Fruit fly (Drosophila melanogaster) whole organism, embryonic: Measurements from ENCODE around the gene CG31875.

ENCODE experiments used
- Adf1 ChIP-seq: fragments of 200-800 bp; sonication (Bioruptor generic); IDR thresholded peaks from 2 replicates; pipeline ENCODE4 v1.3.6; 2022; ENCODE audit warnings: missing biosample characterization, missing genetic modification characterization
- Aef1 ChIP-seq: fragments of 200-800 bp; sonication (Bioruptor generic); IDR thresholded peaks from 3 replicates; pipeline ENCODE4 v1.3.6; 2022; ENCODE audit warnings: missing biosample characterization, missing genetic modification characterization
- CG10654 ChIP-seq: fragments of 200-800 bp; sonication (Bioruptor generic); optimal IDR thresholded peaks from 2 replicates; lab custom pipeline; 2016; ENCODE audit warnings: missing biosample characterization, missing genetic modification characterization
- CG13287 ChIP-seq: fragments of 200-800 bp; sonication (Bioruptor generic); IDR thresholded peaks from 2 replicates; pipeline ENCODE4 v1.3.6; 2022; ENCODE audit warnings: missing biosample characterization, missing genetic modification characterization; ENCODE audit not compliant: partially characterized antibody
- CG13624 ChIP-seq: fragments of 200-800 bp; sonication (Bioruptor generic); optimal IDR thresholded peaks from 2 replicates; lab custom pipeline; 2016; ENCODE audit warnings: missing biosample characterization, missing genetic modification characterization
- CG14860 ChIP-seq: fragments of 200-800 bp; sonication (Bioruptor generic); IDR thresholded peaks from 3 replicates; pipeline ENCODE4 v1.3.6; 2022; ENCODE audit warnings: missing biosample characterization, missing genetic modification characterization; ENCODE audit not compliant: partially characterized antibody
- CG15601 ChIP-seq: fragments of 200-800 bp; sonication (Bioruptor generic); optimal IDR thresholded peaks from 3 replicates; lab custom pipeline; 2019; ENCODE audit warnings: missing biosample characterization, mild to moderate bottlenecking, missing genetic modification characterization, moderate library complexity
- CG17328 ChIP-seq: fragments of 200-800 bp; sonication (Bioruptor generic); IDR thresholded peaks from 2 replicates; pipeline ENCODE4 v1.3.6; 2022; ENCODE audit warnings: missing biosample characterization, missing genetic modification characterization
- CG17912 ChIP-seq: fragments of 200-800 bp; sonication (Bioruptor generic); optimal IDR thresholded peaks from 2 replicates; lab custom pipeline; 2018; ENCODE audit warnings: missing biosample characterization, mild to moderate bottlenecking, missing genetic modification characterization
- CG18011 ChIP-seq: fragments of 200-800 bp; sonication (Bioruptor generic); optimal IDR thresholded peaks from 2 replicates; lab custom pipeline; 2017; ENCODE audit warnings: missing biosample characterization, missing genetic modification characterization, mild to moderate bottlenecking, moderate library complexity, missing genotype
- CG2678 ChIP-seq: fragments of 200-800 bp; sonication (Bioruptor generic); optimal IDR thresholded peaks from 3 replicates; lab custom pipeline; 2019; ENCODE audit warnings: missing biosample characterization, mild to moderate bottlenecking, missing genetic modification characterization, moderate library complexity
- CG4730 ChIP-seq: fragments of 200-800 bp; sonication (Bioruptor generic); IDR thresholded peaks from 2 replicates; pipeline ENCODE4 v1.3.6; 2022; ENCODE audit warnings: missing biosample characterization, missing genetic modification characterization
- CG7556 ChIP-seq: fragments of 200-800 bp; sonication (Bioruptor generic); optimal IDR thresholded peaks from 2 replicates; lab custom pipeline; 2017; ENCODE audit warnings: missing biosample characterization, mild to moderate bottlenecking, missing genetic modification characterization
- CG7987 ChIP-seq: fragments of 200-800 bp; sonication (Bioruptor generic); optimal IDR thresholded peaks from 2 replicates; lab custom pipeline; 2018; ENCODE audit warnings: missing biosample characterization, mild to moderate bottlenecking, missing genetic modification characterization, moderate library complexity
- CG9876 ChIP-seq: fragments of 200-800 bp; sonication (Bioruptor generic); optimal IDR thresholded peaks from 2 replicates; lab custom pipeline; 2016; ENCODE audit warnings: missing biosample characterization, missing genetic modification characterization
- CoRest ChIP-seq: fragments of 200-800 bp; sonication (Bioruptor generic); optimal IDR thresholded peaks from 3 replicates; lab custom pipeline; 2018; ENCODE audit warnings: missing biosample characterization, mild to moderate bottlenecking, missing genetic modification characterization, moderate library complexity
- CrebB ChIP-seq: fragments of 200-800 bp; sonication (Bioruptor generic); optimal IDR thresholded peaks from 3 replicates; lab custom pipeline; 2018; ENCODE audit warnings: missing biosample characterization, mild to moderate bottlenecking, missing genetic modification characterization
- Dll ChIP-seq: fragments of 200-800 bp; sonication (Bioruptor generic); IDR thresholded peaks from 4 replicates; pipeline ENCODE4 v1.3.6; 2022; ENCODE audit warnings: missing biosample characterization, missing genetic modification characterization; ENCODE audit not compliant: partially characterized antibody
- E2f2 ChIP-seq: fragments of 200-800 bp; sonication (Bioruptor generic); IDR thresholded peaks from 2 replicates; pipeline ENCODE4 v1.3.6; 2022; ENCODE audit warnings: missing biosample characterization, missing genetic modification characterization
- ERR ChIP-seq: fragments of 200-800 bp; sonication (Bioruptor generic); optimal IDR thresholded peaks from 2 replicates; lab custom pipeline; 2016; ENCODE audit warnings: missing biosample characterization, missing genetic modification characterization
- Ets65A ChIP-seq: fragments of 200-800 bp; sonication (Bioruptor generic); peaks from one replicate; lab custom pipeline; 2016; ENCODE audit warnings: missing biosample characterization, missing genetic modification characterization
- Ets97D ChIP-seq: fragments of 200-800 bp; sonication (Bioruptor generic); optimal IDR thresholded peaks from 3 replicates; lab custom pipeline; 2016; ENCODE audit warnings: missing biosample characterization, missing genetic modification characterization
- Gug ChIP-seq: fragments of 200-800 bp; sonication (Bioruptor generic); IDR thresholded peaks from 4 replicates; pipeline ENCODE4 v1.3.6; 2022; ENCODE audit warnings: missing biosample characterization, missing genetic modification characterization
- HmgD ChIP-seq: fragments of 200-800 bp; sonication (Bioruptor generic); optimal IDR thresholded peaks from 3 replicates; lab custom pipeline; 2016; ENCODE audit warnings: missing biosample characterization, missing genetic modification characterization
- Jarid2 ChIP-seq: fragments of 200-800 bp; sonication (Bioruptor generic); optimal IDR thresholded peaks from 3 replicates; lab custom pipeline; 2017; ENCODE audit warnings: mild to moderate bottlenecking, missing biosample characterization, missing genetic modification reagents, missing genetic modification characterization
- Med ChIP-seq: fragments of 200-800 bp; sonication (Bioruptor generic); peaks from one replicate; lab custom pipeline; 2016; ENCODE audit warnings: missing biosample characterization, missing genetic modification characterization, mild to moderate bottlenecking, inconsistent platforms, moderate library complexity
- Oaz ChIP-seq: fragments of 200-800 bp; sonication (Bioruptor generic); IDR thresholded peaks from 2 replicates; pipeline ENCODE4 v1.3.6; 2022; ENCODE audit warnings: missing biosample characterization, missing genetic modification characterization
- Scr ChIP-seq: fragments of 200-800 bp; sonication (Bioruptor generic); IDR thresholded peaks from 2 replicates; pipeline ENCODE4 v1.3.6; 2022; ENCODE audit warnings: missing biosample characterization, missing genetic modification characterization; ENCODE audit not compliant: partially characterized antibody
- bbx ChIP-seq: fragments of 200-800 bp; sonication (Bioruptor generic); IDR thresholded peaks from 2 replicates; pipeline ENCODE4 v1.3.6; 2022; ENCODE audit warnings: missing biosample characterization, missing genetic modification characterization; ENCODE audit not compliant: partially characterized antibody
- bowl ChIP-seq: fragments of 200-800 bp; sonication (Bioruptor generic); IDR thresholded peaks from 2 replicates; pipeline ENCODE4 v1.3.6; 2022; ENCODE audit warnings: missing biosample characterization, missing genetic modification characterization
- ci ChIP-seq: fragments of 200-800 bp; sonication (Bioruptor generic); IDR thresholded peaks from 3 replicates; pipeline ENCODE4 v1.3.6; 2022; ENCODE audit warnings: missing biosample characterization, missing genetic modification characterization
- crol ChIP-seq: fragments of 200-800 bp; sonication (Bioruptor generic); IDR thresholded peaks from 2 replicates; pipeline ENCODE4 v1.3.6; 2022; ENCODE audit warnings: missing biosample characterization, missing genetic modification characterization
- dm ChIP-seq: fragments of 200-800 bp; sonication (Bioruptor generic); optimal IDR thresholded peaks from 3 replicates; lab custom pipeline; 2016; ENCODE audit warnings: missing biosample characterization, missing genetic modification characterization
- esg ChIP-seq: fragments of 200-800 bp; sonication (Bioruptor generic); conservative IDR thresholded peaks from 2 replicates; pipeline ENCODE4 v1.3.6; 2022; ENCODE audit warnings: missing biosample characterization, missing genetic modification characterization
- ftz-f1 ChIP-seq: fragments of 200-800 bp; sonication (Bioruptor generic); optimal IDR thresholded peaks from 2 replicates; lab custom pipeline; 2016; ENCODE audit warnings: missing biosample characterization, missing genetic modification characterization
- gt ChIP-seq: fragments of 200-800 bp; sonication (Bioruptor generic); IDR thresholded peaks from 2 replicates; pipeline ENCODE4 v1.3.6; 2022; ENCODE audit warnings: missing biosample characterization, missing genetic modification characterization
- hbn ChIP-seq: fragments of 200-800 bp; sonication (Bioruptor generic); IDR thresholded peaks from 2 replicates; pipeline ENCODE4 v1.3.6; 2022; ENCODE audit warnings: missing biosample characterization, missing genetic modification characterization; ENCODE audit not compliant: partially characterized antibody
- jigr1 ChIP-seq: fragments of 200-800 bp; sonication (Bioruptor generic); IDR thresholded peaks from 3 replicates; pipeline ENCODE4 v1.3.6; 2022; ENCODE audit warnings: missing biosample characterization, missing genetic modification characterization
- jumu ChIP-seq: fragments of 200-800 bp; sonication (Bioruptor generic); optimal IDR thresholded peaks from 3 replicates; lab custom pipeline; 2016; ENCODE audit warnings: missing biosample characterization, missing genetic modification characterization
- kni ChIP-seq: fragments of 200-800 bp; sonication (Bioruptor generic); optimal IDR thresholded peaks from 3 replicates; lab custom pipeline; 2017; ENCODE audit warnings: mild to moderate bottlenecking, missing biosample characterization, missing genetic modification reagents, missing genetic modification characterization
- lbe ChIP-seq: fragments of 200-800 bp; sonication (Bioruptor generic); optimal IDR thresholded peaks from 2 replicates; lab custom pipeline; 2016; ENCODE audit warnings: missing biosample characterization, mild to moderate bottlenecking, missing genetic modification characterization
- mirr ChIP-seq: fragments of 200-800 bp; sonication (Bioruptor generic); optimal IDR thresholded peaks from 3 replicates; lab custom pipeline; 2018; ENCODE audit warnings: missing biosample characterization, mild to moderate bottlenecking, missing genetic modification characterization
- psq ChIP-seq: fragments of 200-800 bp; sonication (Bioruptor generic); optimal IDR thresholded peaks from 2 replicates; lab custom pipeline; 2017; ENCODE audit warnings: missing biosample characterization, missing genetic modification characterization
- sd ChIP-seq: fragments of 200-800 bp; sonication (Bioruptor generic); optimal IDR thresholded peaks from 3 replicates; lab custom pipeline; 2018; ENCODE audit warnings: missing biosample characterization, mild to moderate bottlenecking, missing genetic modification characterization, moderate library complexity
- sna ChIP-seq: fragments of 200-800 bp; sonication (Bioruptor generic); IDR thresholded peaks from 2 replicates; pipeline ENCODE4 v1.3.6; 2022; ENCODE audit warnings: missing biosample characterization, missing genetic modification characterization; ENCODE audit not compliant: partially characterized antibody
- tup ChIP-seq: fragments of 200-800 bp; sonication (Bioruptor generic); optimal IDR thresholded peaks from 2 replicates; lab custom pipeline; 2016; ENCODE audit warnings: missing biosample characterization, mild to moderate bottlenecking, missing genetic modification characterization, moderate library complexity
- unc-4 ChIP-seq: fragments of 200-800 bp; sonication (Bioruptor generic); IDR thresholded peaks from 2 replicates; pipeline ENCODE4 v1.3.6; 2022; ENCODE audit warnings: missing biosample characterization, missing genetic modification characterization; ENCODE audit not compliant: partially characterized antibody
- wek ChIP-seq: fragments of 200-800 bp; sonication (Bioruptor generic); optimal IDR thresholded peaks from 3 replicates; lab custom pipeline; 2018; ENCODE audit warnings: missing biosample characterization, mild to moderate bottlenecking, missing genetic modification characterization, moderate library complexity
- wor ChIP-seq: fragments of 200-800 bp; sonication (Bioruptor generic); IDR thresholded peaks from 2 replicates; pipeline ENCODE4 v1.3.6; 2022; ENCODE audit warnings: missing biosample characterization, missing genetic modification characterization
- zfh1 ChIP-seq: fragments of 200-800 bp; sonication (Bioruptor generic); IDR thresholded peaks from 3 replicates; pipeline ENCODE4 v1.3.6; 2022; ENCODE audit warnings: missing biosample characterization, missing genetic modification characterization

Gene CG31875

DNA sequence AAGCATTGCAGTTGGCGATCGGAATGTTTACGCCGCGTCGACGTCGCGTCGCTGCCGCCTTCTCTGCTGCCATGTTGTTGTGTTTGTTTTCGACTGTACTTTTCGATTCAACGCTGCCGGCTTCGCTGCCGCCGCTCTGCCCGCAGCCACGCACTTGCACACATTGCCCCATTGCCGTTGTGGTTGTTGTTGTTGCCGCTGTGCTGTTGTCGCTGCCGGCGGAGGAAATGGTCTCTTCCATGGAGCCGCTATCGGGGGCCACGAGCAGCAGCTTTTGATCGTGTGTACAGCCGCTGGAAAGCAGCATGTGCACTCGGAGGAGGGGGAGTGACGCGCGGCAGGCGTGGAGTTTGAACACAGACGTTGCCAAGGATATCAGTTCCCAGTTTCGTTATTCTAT is 2.0 kb upstream of the CG31875 start:
- TF ChIP-seq CG13287 (GFP tag; lab: Robert Waterston, UW) (no peak), dm (peak; percentile 47), Oaz (GFP tag; lab: Robert Waterston, UW) (no peak), Med (GFP tag; lab: Kevin White, UChicago) (peak; percentile 84), CrebB (no peak), E2f2 (GFP tag; lab: Robert Waterston, UW) (peak; percentile 18; the same call in 1 of the 2 replicates), ci (GFP tag; lab: Robert Waterston, UW) (peak; percentile 73), crol (GFP tag; lab: Robert Waterston, UW) (peak; percentile 61; the same call in 1 of the 2 replicates), Ets97D (GFP tag; lab: Kevin White, UChicago) (peak; percentile 54), CoRest (tag; lab: Kevin White, UChicago) (no peak), esg (GFP tag; lab: Robert Waterston, UW) (no peak), CG7556 (GFP tag; lab: Kevin White, UChicago) (no peak), CG14860 (GFP tag; lab: Robert Waterston, UW) (no peak), mirr (GFP tag; lab: Kevin White, UChicago) (no peak), Adf1 (GFP tag; lab: Robert Waterston, UW) (peak; percentile 97), CG7987 (GFP tag; lab: Kevin White, UChicago) (peak; percentile 37), CG2678 (tag; lab: Kevin White, UChicago) (no peak), CG17328 (no peak), sd (peak; percentile 76), lbe (GFP tag; lab: Kevin White, UChicago) (no peak), kni (GFP tag; lab: Kevin White, UChicago) (peak; percentile 58), CG4730 (GFP tag; lab: Robert Waterston, UW) (no peak), HmgD (GFP tag; lab: Kevin White, UChicago) (peak; percentile 17), wor (GFP tag; lab: Robert Waterston, UW) (no peak), jigr1 (GFP tag; lab: Robert Waterston, UW) (no peak), psq (GFP tag; lab: Kevin White, UChicago) (no peak), jumu (GFP tag; lab: Kevin White, UChicago) (peak; percentile 24), gt (GFP tag; lab: Robert Waterston, UW) (no peak), CG15601 (tag; lab: Kevin White, UChicago) (peak; percentile 77), bowl (GFP tag; lab: Robert Waterston, UW) (no peak), ftz-f1 (GFP tag; lab: Kevin White, UChicago) (no peak), Scr (GFP tag; lab: Robert Waterston, UW) (peak; percentile 17; the same call in 1 of the 2 replicates), bbx (GFP tag; lab: Robert Waterston, UW) (0 out of 2 replicates have a peak, but pooled peaks have one; percentile 31), sna (GFP tag; lab: Robert Waterston, UW) (0 out of 2 replicates have a peak, but pooled peaks have one; percentile 44), Ets65A (GFP tag; lab: Kevin White, UChicago) (peak; percentile 58), Aef1 (GFP tag; lab: Robert Waterston, UW) (peak; percentile 37; the same call in 2 of the 3 replicates), CG18011 (peak; percentile 93), Gug (GFP tag; lab: Robert Waterston, UW) (no peak), CG9876 (GFP tag; lab: Kevin White, UChicago) (no peak), zfh1 (GFP tag; lab: Robert Waterston, UW) (0 out of 3 replicates have a peak, but pooled peaks have one; percentile 4), CG17912 (GFP tag; lab: Kevin White, UChicago) (peak; percentile 9), CG10654 (GFP tag; lab: Kevin White, UChicago) (no peak), hbn (GFP tag; lab: Robert Waterston, UW) (peak; percentile 39; the same call in 1 of the 2 replicates), ERR (GFP tag; lab: Kevin White, UChicago) (no peak), wek (GFP tag; lab: Kevin White, UChicago) (peak; percentile 15), CG13624 (no peak), Dll (GFP tag; lab: Robert Waterston, UW) (0 out of 4 replicates have a peak, but pooled peaks have one; percentile 11), unc-4 (GFP tag; lab: Robert Waterston, UW) (no peak), Jarid2 (no peak), tup (GFP tag; lab: Kevin White, UChicago) (no peak)
